Worm (Caenorhabditis elegans): ENCODE data around the gene cest-16.

ce11 chrX:6289038-6289437 is 10.7 kb upstream of the cest-16 start:
- no peak for TF ChIP-seq T22C8.4 (GFP tag; IDR thresholded peaks at IDR 0.05)
- no peak for TF ChIP-seq ztf-23 (GFP tag; IDR thresholded peaks at IDR 0.05)
- TF ChIP-seq ref-1 (GFP tag; conservative IDR thresholded peaks at IDR 0.05) = no peak
